Worm (Caenorhabditis elegans): Measurements from ENCODE around the gene mdt-8.

Gene mdt-8

ce11 chrII:11533716-11534115 lies at the start of gene mdt-8:
Gene mdt-8 (minus strand): TSS chrII:11533816.
- TF ChIP-seq sea-1 (GFP tag; conservative IDR thresholded peaks at IDR 0.05) (no peak), scrt-1 (GFP tag; IDR thresholded peaks at IDR 0.05) (no peak), tra-4 (tag; optimal IDR thresholded peaks at IDR 0.05) (no peak), ceh-13 (GFP tag; optimal IDR thresholded peaks at IDR 0.05) (no peak), tbx-37 (GFP tag; conservative IDR thresholded peaks at IDR 0.05) (no peak), F13C5.2 (tag; optimal IDR thresholded peaks at IDR 0.05) (no peak), hnd-1 (tag; optimal IDR thresholded peaks at IDR 0.05) (no peak), tbx-11 (GFP tag; IDR thresholded peaks at IDR 0.05) (no peak), B0310.2 (tag; optimal IDR thresholded peaks at IDR 0.05) (no peak), ets-7 (tag; optimal IDR thresholded peaks at IDR 0.05) (no peak), hmbx-1 (tag; optimal IDR thresholded peaks at IDR 0.05) (no peak), pes-1 (GFP tag; IDR thresholded peaks at IDR 0.05) (no peak), ceh-36 (tag; optimal IDR thresholded peaks at IDR 0.05) (no peak), ama-1 (optimal IDR thresholded peaks at IDR 0.05) (no peak), hmg-4 (GFP tag; optimal IDR thresholded peaks at IDR 0.05) (no peak), flt-1 (GFP tag; IDR thresholded peaks at IDR 0.05) (no peak)

- TF ChIP-seq tbx-11 (GFP tag; IDR thresholded peaks at IDR 0.05) (no peak), pes-1 (GFP tag; IDR thresholded peaks at IDR 0.05) (no peak), scrt-1 (GFP tag; IDR thresholded peaks at IDR 0.05) (no peak), sea-1 (GFP tag; conservative IDR thresholded peaks at IDR 0.05) (no peak), tra-4 (tag; optimal IDR thresholded peaks at IDR 0.05) (no peak), aly-1 (tag; optimal IDR thresholded peaks at IDR 0.05) (no peak), ceh-13 (GFP tag; optimal IDR thresholded peaks at IDR 0.05) (no peak), B0310.2 (tag; optimal IDR thresholded peaks at IDR 0.05) (no peak), ets-7 (tag; optimal IDR thresholded peaks at IDR 0.05) (no peak), hmbx-1 (tag; optimal IDR thresholded peaks at IDR 0.05) (no peak), flt-1 (GFP tag; IDR thresholded peaks at IDR 0.05) (no peak), ceh-36 (tag; optimal IDR thresholded peaks at IDR 0.05) (no peak), ama-1 (optimal IDR thresholded peaks at IDR 0.05) (no peak), hnd-1 (tag; optimal IDR thresholded peaks at IDR 0.05) (no peak), tbx-37 (GFP tag; conservative IDR thresholded peaks at IDR 0.05) (no peak), hmg-4 (GFP tag; optimal IDR thresholded peaks at IDR 0.05) (no peak), F13C5.2 (tag; optimal IDR thresholded peaks at IDR 0.05) (no peak)
These were observed 49.1 kb upstream of the mdt-8 start, which contains the start of gene ints-7 for ce11 chrII:11582698-11583097. Gene ints-7 (plus strand): TSS chrII:11582849.

- no peak for TF ChIP-seq sea-1 (GFP tag; conservative IDR thresholded peaks at IDR 0.05)
- no peak for TF ChIP-seq F13C5.2 (tag; optimal IDR thresholded peaks at IDR 0.05)
- TF ChIP-seq B0310.2 (tag; optimal IDR thresholded peaks at IDR 0.05), result no peak
- TF ChIP-seq hnd-1 (tag; optimal IDR thresholded peaks at IDR 0.05), result no peak
- no peak for TF ChIP-seq ceh-36 (tag; optimal IDR thresholded peaks at IDR 0.05)
- TF ChIP-seq ets-7 (tag; optimal IDR thresholded peaks at IDR 0.05), result no peak
- no peak for TF ChIP-seq tbx-11 (GFP tag; IDR thresholded peaks at IDR 0.05)
- TF ChIP-seq hmg-4 (GFP tag; optimal IDR thresholded peaks at IDR 0.05), result no peak
- TF ChIP-seq aly-1 (tag; optimal IDR thresholded peaks at IDR 0.05), result no peak
- TF ChIP-seq pes-1 (GFP tag; IDR thresholded peaks at IDR 0.05), result no peak
- no peak for TF ChIP-seq ama-1 (optimal IDR thresholded peaks at IDR 0.05)
These were observed 44.7 kb upstream of the mdt-8 start, which contains the start of gene smc-6 for ce11 chrII:11578327-11578726. Gene smc-6 (plus strand): TSS chrII:11578716.

DNA sequence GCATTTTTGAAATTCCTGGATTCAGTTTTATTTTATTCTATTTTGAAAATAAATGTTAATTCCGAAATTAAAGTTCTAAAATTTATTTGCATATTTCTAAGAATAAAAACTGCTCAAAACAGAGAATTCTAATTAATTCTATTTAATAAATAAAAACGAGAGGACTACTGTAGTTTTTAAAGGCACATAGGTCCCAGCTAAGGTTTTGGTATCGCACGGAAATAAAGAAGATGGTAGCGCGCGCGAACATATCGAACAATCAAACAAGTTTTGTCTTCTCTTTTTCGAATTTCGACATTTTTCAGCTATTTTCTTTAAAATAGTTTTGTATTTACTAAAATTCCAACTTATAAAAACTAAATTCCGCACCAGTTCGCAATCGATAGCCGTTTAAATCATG lies 44.2 kb upstream of the mdt-8 start:
- TF ChIP-seq tbx-37 (GFP tag; conservative IDR thresholded peaks at IDR 0.05), result no peak

DNA sequence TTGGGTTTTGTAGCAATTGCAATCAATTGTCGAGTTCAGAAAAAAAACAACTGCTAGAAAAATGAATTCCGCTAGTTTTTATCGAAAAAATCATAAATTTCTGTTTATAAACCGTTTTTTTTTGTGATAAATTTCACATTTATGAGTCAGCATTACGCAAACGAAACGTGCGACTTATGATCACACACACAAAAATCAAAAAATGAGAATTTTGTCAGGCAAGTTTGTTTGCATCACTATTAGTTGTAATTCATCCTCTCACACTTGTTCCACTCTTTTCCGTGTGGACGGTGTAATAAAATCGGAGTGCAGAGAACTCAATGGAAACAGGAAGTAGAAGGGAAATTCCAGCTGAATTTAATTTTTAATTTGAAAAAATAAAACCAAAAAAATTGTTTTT lies 43.8 kb upstream of the mdt-8 start, which contains the start of gene pcs-1:
Gene pcs-1, minus strand, starts transcription at position 344 of the 400 bp plus-strand sequence.
- no peak for TF ChIP-seq hnd-1 (tag; optimal IDR thresholded peaks at IDR 0.05)
- no peak for TF ChIP-seq ceh-36 (tag; optimal IDR thresholded peaks at IDR 0.05)
- no peak for TF ChIP-seq ceh-13 (GFP tag; optimal IDR thresholded peaks at IDR 0.05)
- no peak for TF ChIP-seq B0310.2 (tag; optimal IDR thresholded peaks at IDR 0.05)
- TF ChIP-seq flt-1 (GFP tag; IDR thresholded peaks at IDR 0.05), result no peak
- TF ChIP-seq hmg-4 (GFP tag; optimal IDR thresholded peaks at IDR 0.05), result no peak
- TF ChIP-seq ets-7 (tag; optimal IDR thresholded peaks at IDR 0.05), result no peak
- TF ChIP-seq tra-4 (tag; optimal IDR thresholded peaks at IDR 0.05), result no peak
- no peak for TF ChIP-seq scrt-1 (GFP tag; IDR thresholded peaks at IDR 0.05)
- no peak for TF ChIP-seq aly-1 (tag; optimal IDR thresholded peaks at IDR 0.05)

- TF ChIP-seq ets-7 (tag; optimal IDR thresholded peaks at IDR 0.05) (no peak), pes-1 (GFP tag; IDR thresholded peaks at IDR 0.05) (no peak), scrt-1 (GFP tag; IDR thresholded peaks at IDR 0.05) (no peak), ama-1 (optimal IDR thresholded peaks at IDR 0.05) (no peak), B0310.2 (tag; optimal IDR thresholded peaks at IDR 0.05) (no peak), sea-1 (GFP tag; conservative IDR thresholded peaks at IDR 0.05) (no peak), hmg-4 (GFP tag; optimal IDR thresholded peaks at IDR 0.05) (no peak), ceh-13 (GFP tag; optimal IDR thresholded peaks at IDR 0.05) (no peak), tbx-37 (GFP tag; conservative IDR thresholded peaks at IDR 0.05) (no peak), hnd-1 (tag; optimal IDR thresholded peaks at IDR 0.05) (no peak), flt-1 (GFP tag; IDR thresholded peaks at IDR 0.05) (no peak), tra-4 (tag; optimal IDR thresholded peaks at IDR 0.05) (no peak), tbx-11 (GFP tag; IDR thresholded peaks at IDR 0.05) (no peak), aly-1 (tag; optimal IDR thresholded peaks at IDR 0.05) (no peak), ceh-36 (tag; optimal IDR thresholded peaks at IDR 0.05) (no peak), F13C5.2 (tag; optimal IDR thresholded peaks at IDR 0.05) (no peak)
These were observed 39.3 kb upstream of the mdt-8 start, which contains the start of gene F54D5.2 for ce11 chrII:11572944-11573343. Gene F54D5.2 (plus strand): TSS chrII:11573180.

DNA sequence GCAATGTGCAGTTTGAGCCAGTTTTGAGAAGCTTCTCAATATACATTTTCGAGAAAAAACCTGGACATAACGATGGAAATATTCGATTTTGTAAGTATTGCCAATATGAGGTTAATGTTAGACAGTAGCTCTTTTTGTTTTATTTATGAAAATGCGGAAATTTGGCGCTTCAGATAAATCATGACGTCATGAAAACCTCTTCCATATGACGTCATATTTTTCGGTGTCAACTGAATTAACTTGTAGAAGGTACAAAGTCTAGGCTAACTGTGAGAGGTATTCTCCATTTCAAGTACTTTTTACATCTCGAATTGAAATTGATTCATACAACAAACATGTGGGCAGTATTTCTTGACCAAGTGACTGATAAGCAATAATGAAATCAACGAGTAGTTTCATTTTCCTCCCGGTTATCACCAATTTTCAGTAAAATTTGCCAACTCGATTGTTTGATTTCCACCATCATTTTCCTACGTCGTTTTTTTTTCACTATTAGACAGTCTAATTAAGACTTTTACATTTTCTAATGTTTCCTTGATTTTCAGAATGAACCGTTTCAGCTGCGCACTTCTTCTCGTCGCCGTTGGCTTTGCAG lies 37.7 kb upstream of the mdt-8 start, which contains the start of gene F54D5.3:
Gene F54D5.3, plus strand, starts transcription at position 546 of the 595 bp plus-strand sequence.
- TF ChIP-seq pes-1 (GFP tag; IDR thresholded peaks at IDR 0.05) (no peak), flt-1 (GFP tag; IDR thresholded peaks at IDR 0.05) (no peak), ceh-36 (tag; optimal IDR thresholded peaks at IDR 0.05) (no peak), tbx-11 (GFP tag; IDR thresholded peaks at IDR 0.05) (no peak), sea-1 (GFP tag; conservative IDR thresholded peaks at IDR 0.05) (no peak), ets-7 (tag; optimal IDR thresholded peaks at IDR 0.05) (no peak), F13C5.2 (tag; optimal IDR thresholded peaks at IDR 0.05) (no peak), B0310.2 (tag; optimal IDR thresholded peaks at IDR 0.05) (no peak), tbx-37 (GFP tag; conservative IDR thresholded peaks at IDR 0.05) (no peak), hnd-1 (tag; optimal IDR thresholded peaks at IDR 0.05) (no peak), scrt-1 (GFP tag; IDR thresholded peaks at IDR 0.05) (no peak), hmg-4 (GFP tag; optimal IDR thresholded peaks at IDR 0.05) (no peak), aly-1 (tag; optimal IDR thresholded peaks at IDR 0.05) (no peak), ama-1 (optimal IDR thresholded peaks at IDR 0.05) (no peak), ceh-13 (GFP tag; optimal IDR thresholded peaks at IDR 0.05) (no peak)

Measured in whole organism, early embryonic.